Worm (Caenorhabditis elegans): ENCODE measurements around the gene psd-1.
"Not testable (repeated sequence)": the region's sequence is repeated elsewhere in the genome, so short reads cannot be mapped to it uniquely, and the experiment has no call there.

- TF ChIP-seq unc-30 (tag; optimal IDR thresholded peaks at IDR 0.05); snpc-4 (tag; optimal IDR thresholded peaks at IDR 0.05); pqm-1 (tag; optimal IDR thresholded peaks at IDR 0.05); Y116A8C.19 (tag; optimal IDR thresholded peaks at IDR 0.05; ENCODE audit: borderline replicate concordance); mdl-1 (tag; optimal IDR thresholded peaks at IDR 0.05); blmp-1 (tag; optimal IDR thresholded peaks at IDR 0.05); unc-62 (GFP tag; optimal IDR thresholded peaks at IDR 0.05); egl-27 (tag; optimal IDR thresholded peaks at IDR 0.05); ceh-8 (GFP tag; optimal IDR thresholded peaks at IDR 0.05); sox-4 (tag; optimal IDR thresholded peaks at IDR 0.05); egl-13 (tag; optimal IDR thresholded peaks at IDR 0.05); sptf-1 (tag; optimal IDR thresholded peaks at IDR 0.05); lin-15B (tag; optimal IDR thresholded peaks at IDR 0.05): not testable (repeated sequence)
Observed at ce11 chrIII:7237877-7238276, 37.3 kb downstream of the psd-1 start.

Data from whole organism, L1 larva.